Fruit fly (Drosophila melanogaster): ENCODE data around the gene COX7A.

DNA sequence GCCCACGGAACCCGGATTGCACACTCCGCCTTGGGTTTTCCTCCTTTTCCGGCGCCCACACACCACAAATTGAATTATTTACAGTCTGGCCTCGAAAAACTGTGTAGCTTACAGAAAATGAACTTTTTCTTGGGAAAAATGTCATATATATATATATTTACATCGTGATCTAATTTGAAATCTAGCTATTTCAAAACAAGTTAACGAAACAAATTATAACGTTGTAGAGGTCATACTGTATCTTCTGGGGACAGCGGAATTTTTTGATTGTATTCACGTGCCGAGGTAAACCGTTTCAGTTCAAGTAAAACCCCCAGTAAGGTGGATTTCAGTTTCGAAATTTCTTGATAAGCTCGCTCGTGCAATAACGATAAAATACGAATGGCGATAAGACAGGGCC lies 13.6 kb upstream of the COX7A start:
- TF ChIP-seq CrebB (tag; optimal IDR thresholded peaks at IDR 0.05) (no peak), CG10431 (GFP tag; optimal IDR thresholded peaks at IDR 0.05) (no peak), cato (GFP tag; optimal IDR thresholded peaks at IDR 0.05; ENCODE audit: borderline replicate concordance) (no peak), bowl (GFP tag; IDR thresholded peaks at IDR 0.05) (no peak), h (optimal IDR thresholded peaks at IDR 0.05) (no peak), gt (GFP tag; IDR thresholded peaks at IDR 0.05) (no peak), cad (GFP tag; optimal IDR thresholded peaks at IDR 0.05) (no peak), eve (GFP tag; optimal IDR thresholded peaks at IDR 0.05) (no peak), CG8478 (optimal IDR thresholded peaks at IDR 0.05) (no peak), fru (optimal IDR thresholded peaks at IDR 0.05) (no peak), CG7987 (GFP tag; optimal IDR thresholded peaks at IDR 0.05) (no peak), Spps (tag; optimal IDR thresholded peaks at IDR 0.05) (no peak), Atf6 (GFP tag; IDR thresholded peaks at IDR 0.05) (peak; percentile 19; the same call in 1 of the 2 replicates)
